Fruit fly (Drosophila melanogaster): ENCODE data around the gene CG42578.

DNA sequence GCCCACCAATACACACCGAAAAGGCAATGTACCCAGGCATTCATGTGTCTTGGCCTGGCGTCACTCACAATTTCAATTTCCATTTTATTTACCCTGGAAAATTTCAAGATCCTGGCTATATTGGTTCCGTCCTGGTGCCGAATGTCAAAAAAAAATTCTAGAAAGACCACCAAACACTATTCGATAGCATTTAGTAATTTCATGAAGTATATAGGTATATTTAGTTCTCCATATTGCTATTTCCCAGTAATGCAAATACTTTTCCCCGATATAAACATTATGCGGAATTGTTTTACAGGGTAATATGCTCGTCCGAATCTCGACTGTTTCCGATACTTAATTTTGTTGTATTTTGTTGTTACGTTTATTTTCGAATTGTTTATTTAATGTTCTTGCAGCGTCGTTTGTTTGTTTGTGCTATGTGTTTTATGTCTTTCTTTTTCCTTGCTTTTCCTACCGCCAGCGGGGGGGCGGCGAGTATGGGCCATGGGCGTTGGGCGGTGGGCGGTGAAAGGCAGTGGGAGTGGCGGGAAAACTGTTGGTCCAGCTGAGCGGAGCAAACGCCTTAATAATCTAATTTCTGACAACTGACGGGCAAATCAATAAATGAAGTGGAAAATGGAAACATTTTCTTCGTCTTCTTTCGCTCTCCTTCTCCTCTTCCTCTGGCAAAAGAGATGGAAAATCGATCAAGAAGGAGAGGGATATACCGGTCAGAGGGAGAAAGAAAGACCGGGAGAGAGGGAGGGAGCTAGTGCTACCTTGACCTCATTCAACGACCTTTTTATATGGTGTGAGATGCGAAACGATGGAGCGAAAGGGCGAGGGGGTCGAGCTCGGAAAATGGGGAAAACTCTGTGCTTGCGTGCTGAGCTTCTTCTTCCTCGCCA lies 49.8 kb downstream of the CG42578 start:
- no peak for TF ChIP-seq CG6854 (GFP tag; optimal IDR thresholded peaks at IDR 0.05)
- TF ChIP-seq CG15336 (GFP tag; IDR thresholded peaks at IDR 0.05): peak; percentile 80
- TF ChIP-seq CG1621 (tag; optimal IDR thresholded peaks at IDR 0.05): no peak
- TF ChIP-seq CG31627 (GFP tag; optimal IDR thresholded peaks at IDR 0.05): peak; percentile 68
- peak; percentile 67 for TF ChIP-seq esn (GFP tag; optimal IDR thresholded peaks at IDR 0.05)
- peak; percentile 24 for TF ChIP-seq CG11762 (GFP tag; optimal IDR thresholded peaks at IDR 0.05; ENCODE audit: insufficient read depth)
- TF ChIP-seq net (GFP tag; optimal IDR thresholded peaks at IDR 0.05): peak; percentile 56
- peak; percentile 49 for TF ChIP-seq achi (GFP tag; optimal IDR thresholded peaks at IDR 0.05)
- peak; percentile 72 for TF ChIP-seq Met (GFP tag; optimal IDR thresholded peaks at IDR 0.05)
- peak; percentile 46 for TF ChIP-seq Sox14 (GFP tag; optimal IDR thresholded peaks at IDR 0.05)
- TF ChIP-seq CG6808 (GFP tag; optimal IDR thresholded peaks at IDR 0.05): no peak
